Fruit fly (Drosophila melanogaster): ENCODE results near the gene CG31286.

The CG31286 gene

dm6 chr3R:6657278-6658246, 16.5 kb downstream of the CG31286 start, which contains the start of the genes CG1307 and twr (continued):
- TF ChIP-seq CG9932 (GFP tag; IDR thresholded peaks at IDR 0.05): peak; percentile 61
- no peak; the same call in 2 of the 3 replicates for TF ChIP-seq CG34224 (GFP tag; IDR thresholded peaks at IDR 0.05; ENCODE audit: partially characterized antibody)
- TF ChIP-seq MTF-1 (GFP tag; optimal IDR thresholded peaks at IDR 0.05; ENCODE audit: borderline replicate concordance): peak; percentile 18
- TF ChIP-seq CG33213 (GFP tag; optimal IDR thresholded peaks at IDR 0.05): peak; percentile 9
- no peak for TF ChIP-seq Stat92E (GFP tag; optimal IDR thresholded peaks at IDR 0.05)
- peak; percentile 24; the same call in 1 of the 3 replicates for TF ChIP-seq Aef1 (GFP tag; IDR thresholded peaks at IDR 0.05)
- no peak for TF ChIP-seq twi (tag; optimal IDR thresholded peaks at IDR 0.05)
- peak; percentile 51 for TF ChIP-seq HmgZ (tag; optimal IDR thresholded peaks at IDR 0.05)
- TF ChIP-seq ash1 (GFP tag; optimal IDR thresholded peaks at IDR 0.05): no peak
- TF ChIP-seq CG32772 (GFP tag; IDR thresholded peaks at IDR 0.05): no peak
- peak; percentile 81 for TF ChIP-seq Myb (GFP tag; optimal IDR thresholded peaks at IDR 0.05)
- no peak for TF ChIP-seq CG4424 (GFP tag; optimal IDR thresholded peaks at IDR 0.05)
- TF ChIP-seq CG17328 (GFP tag; IDR thresholded peaks at IDR 0.05): peak; percentile 14; the same call in 1 of the 2 replicates
- peak; percentile 55 for TF ChIP-seq Xbp1 (GFP tag; optimal IDR thresholded peaks at IDR 0.05)
- TF ChIP-seq ERR (GFP tag; optimal IDR thresholded peaks at IDR 0.05): no peak
- 0 out of 2 replicates have a peak, but pooled peaks have one; percentile 25 for TF ChIP-seq Ptx1 (GFP tag; IDR thresholded peaks at IDR 0.05)
- TF ChIP-seq Sin3A (optimal IDR thresholded peaks at IDR 0.05): peak; percentile 31
- TF ChIP-seq esg (GFP tag; conservative IDR thresholded peaks at IDR 0.05): no peak
- TF ChIP-seq Asciz (GFP tag; optimal IDR thresholded peaks at IDR 0.05): no peak
- no peak for TF ChIP-seq tx (GFP tag; optimal IDR thresholded peaks at IDR 0.05)
- TF ChIP-seq HHEX (GFP tag; optimal IDR thresholded peaks at IDR 0.05): peak; percentile 10
- peak; percentile 22 for TF ChIP-seq Max (GFP tag; optimal IDR thresholded peaks at IDR 0.05)
- no peak for TF ChIP-seq prd (optimal IDR thresholded peaks at IDR 0.05)
- TF ChIP-seq prd (GFP tag; IDR thresholded peaks at IDR 0.05): peak; percentile 26; the same call in 1 of the 3 replicates
- TF ChIP-seq Gug (GFP tag; IDR thresholded peaks at IDR 0.05): no peak
- TF ChIP-seq tio (GFP tag; optimal IDR thresholded peaks at IDR 0.05): no peak
- no peak for TF ChIP-seq grn (GFP tag; optimal IDR thresholded peaks at IDR 0.05)
- TF ChIP-seq CG12155 (GFP tag; optimal IDR thresholded peaks at IDR 0.05): peak; percentile 27
- TF ChIP-seq ap (GFP tag; IDR thresholded peaks at IDR 0.05): no peak
- peak; percentile 21 for TF ChIP-seq Sry-δ (GFP tag; optimal IDR thresholded peaks at IDR 0.05)
- TF ChIP-seq CG8290 (GFP tag; optimal IDR thresholded peaks at IDR 0.05): peak; percentile 15
- no peak for TF ChIP-seq CG8290 (tag; optimal IDR thresholded peaks at IDR 0.05)
- no peak for TF ChIP-seq cg (GFP tag; optimal IDR thresholded peaks at IDR 0.05)
- no peak for TF ChIP-seq CG14965 (GFP tag; optimal IDR thresholded peaks at IDR 0.05; ENCODE audit: borderline replicate concordance)
- peak; percentile 51 for TF ChIP-seq Dek (tag; optimal IDR thresholded peaks at IDR 0.05)
- TF ChIP-seq phol (tag; optimal IDR thresholded peaks at IDR 0.05): peak; percentile 68
- no peak for TF ChIP-seq Lpt (GFP tag; optimal IDR thresholded peaks at IDR 0.05)
- TF ChIP-seq wek (GFP tag; optimal IDR thresholded peaks at IDR 0.05): peak; percentile 99
- peak; percentile 70 for TF ChIP-seq Dp (GFP tag; optimal IDR thresholded peaks at IDR 0.05)
- no peak for TF ChIP-seq hb (GFP tag; IDR thresholded peaks at IDR 0.05; ENCODE audit: partially characterized antibody)
- no peak for TF ChIP-seq CG11723 (GFP tag; optimal IDR thresholded peaks at IDR 0.05)
- TF ChIP-seq mirr (GFP tag; optimal IDR thresholded peaks at IDR 0.05): no peak
- TF ChIP-seq CG16779 (GFP tag; IDR thresholded peaks at IDR 0.05): no peak
- peak; percentile 29 for TF ChIP-seq Lhr (GFP tag; optimal IDR thresholded peaks at IDR 0.05)
- TF ChIP-seq sisA (GFP tag; IDR thresholded peaks at IDR 0.05): peak; percentile 48; the same call in 1 of the 2 replicates
- peak; percentile 33; the same call in 1 of the 3 replicates for TF ChIP-seq Mrtf (GFP tag; IDR thresholded peaks at IDR 0.05)
- TF ChIP-seq so (GFP tag; IDR thresholded peaks at IDR 0.05): no peak
- TF ChIP-seq br (optimal IDR thresholded peaks at IDR 0.05): no peak
- TF ChIP-seq cad (GFP tag; optimal IDR thresholded peaks at IDR 0.05): no peak
- TF ChIP-seq nom (GFP tag; optimal IDR thresholded peaks at IDR 0.05): no peak

Data from whole organism, embryonic.